Fruit fly (Drosophila melanogaster) whole organism, prepupa: Measurements from ENCODE around the gene Gnf1.

ENCODE experiments used
- Blimp-1 ChIP-seq: fragments of 200-800 bp; sonication (Bioruptor generic); optimal IDR thresholded peaks from 3 replicates; lab custom pipeline; 2017; ENCODE audit warnings: missing biosample characterization, missing genetic modification characterization, mild to moderate bottlenecking, moderate library complexity, missing genetic modification reagents
- CG10669 ChIP-seq: fragments of 200-800 bp; sonication (Bioruptor generic); optimal IDR thresholded peaks from 3 replicates; lab custom pipeline; 2018; ENCODE audit warnings: missing biosample characterization, mild to moderate bottlenecking, missing genetic modification characterization, moderate library complexity
- CG11902 ChIP-seq: fragments of 200-800 bp; sonication (Bioruptor generic); optimal IDR thresholded peaks from 3 replicates; lab custom pipeline; 2016; ENCODE audit warnings: missing biosample characterization, missing genetic modification characterization
- CG15336 ChIP-seq: fragments of 200-800 bp; sonication (Bioruptor generic); IDR thresholded peaks from 2 replicates; pipeline ENCODE4 v1.3.6; 2022; ENCODE audit warnings: missing biosample characterization, missing genetic modification characterization
- CG1621 ChIP-seq: fragments of 200-800 bp; sonication (Bioruptor generic); optimal IDR thresholded peaks from 3 replicates; lab custom pipeline; 2018; ENCODE audit warnings: missing biosample characterization, mild to moderate bottlenecking, missing genetic modification characterization
- CG16779 ChIP-seq: fragments of 200-800 bp; sonication (Bioruptor generic); optimal IDR thresholded peaks from 3 replicates; lab custom pipeline; 2017; ENCODE audit warnings: missing biosample characterization, mild to moderate bottlenecking, missing genetic modification characterization
- CG32006 ChIP-seq: fragments of 200-800 bp; sonication (Bioruptor generic); optimal IDR thresholded peaks from 3 replicates; lab custom pipeline; 2017; ENCODE audit warnings: missing biosample characterization, mild to moderate bottlenecking, missing genetic modification characterization
- CG3919 ChIP-seq: fragments of 200-800 bp; sonication (Bioruptor generic); optimal IDR thresholded peaks from 3 replicates; lab custom pipeline; 2016; ENCODE audit warnings: missing biosample characterization, missing genetic modification characterization
- CG6163 ChIP-seq: fragments of 200-800 bp; sonication (Bioruptor generic); IDR thresholded peaks from 3 replicates; pipeline ENCODE4 v1.3.6; 2022; ENCODE audit warnings: missing biosample characterization, missing genetic modification characterization
- CG7368 ChIP-seq: fragments of 200-800 bp; sonication (Bioruptor generic); optimal IDR thresholded peaks from 3 replicates; lab custom pipeline; 2016; ENCODE audit warnings: missing biosample characterization, missing genetic modification characterization
- CG8119 ChIP-seq: fragments of 200-800 bp; sonication (Bioruptor generic); IDR thresholded peaks from 3 replicates; pipeline ENCODE4 v1.3.6; 2022; ENCODE audit warnings: missing biosample characterization, missing genetic modification characterization
- CG8319 ChIP-seq: fragments of 200-800 bp; sonication (Bioruptor generic); optimal IDR thresholded peaks from 3 replicates; lab custom pipeline; 2016; ENCODE audit warnings: missing biosample characterization, missing genetic modification characterization
- Eip75B ChIP-seq: fragments of 200-800 bp; sonication (Bioruptor generic); optimal IDR thresholded peaks from 3 replicates; lab custom pipeline; 2016; ENCODE audit warnings: missing biosample characterization, missing genetic modification characterization
- Eip78C ChIP-seq: fragments of 200-800 bp; sonication (Bioruptor generic); peaks from one replicate; lab custom pipeline; 2016; ENCODE audit warnings: missing biosample characterization, missing genetic modification characterization
- Eip93F ChIP-seq: fragments of 200-800 bp; sonication (Bioruptor generic); optimal IDR thresholded peaks from 2 replicates; lab custom pipeline; 2016; ENCODE audit warnings: missing biosample characterization, mild to moderate bottlenecking, missing genetic modification characterization
- Ets96B ChIP-seq: fragments of 200-800 bp; optimal IDR thresholded peaks from 2 replicates; lab custom pipeline; 2019; ENCODE audit warnings: missing biosample characterization, mild to moderate bottlenecking, missing genetic modification characterization, moderate library complexity
- Gug ChIP-seq: fragments of 200-800 bp; sonication (Bioruptor generic); IDR thresholded peaks from 2 replicates; pipeline ENCODE4 v1.3.6; 2022; ENCODE audit warnings: missing biosample characterization, missing genetic modification characterization
- Hr39 ChIP-seq: fragments of 200-800 bp; sonication (Bioruptor generic); optimal IDR thresholded peaks from 2 replicates; lab custom pipeline; 2016; ENCODE audit warnings: missing biosample characterization, missing genetic modification characterization
- Hr4 ChIP-seq: fragments of 200-800 bp; sonication (Bioruptor generic); optimal IDR thresholded peaks from 3 replicates; lab custom pipeline; 2016; ENCODE audit warnings: missing biosample characterization, missing genetic modification characterization
- Sox14 ChIP-seq: fragments of 200-800 bp; sonication (Bioruptor generic); optimal IDR thresholded peaks from 3 replicates; lab custom pipeline; 2016; ENCODE audit warnings: missing biosample characterization, missing genetic modification characterization
- Sox15 ChIP-seq: fragments of 200-800 bp; sonication (Bioruptor generic); optimal IDR thresholded peaks from 3 replicates; lab custom pipeline; 2016; ENCODE audit warnings: missing biosample characterization, missing genetic modification characterization
- dac ChIP-seq: fragments of 200-800 bp; sonication (Bioruptor generic); optimal IDR thresholded peaks from 2 replicates; lab custom pipeline; 2017; ENCODE audit warnings: missing biosample characterization, mild to moderate bottlenecking, missing genetic modification characterization
- dsx ChIP-seq: fragments of 200-800 bp; optimal IDR thresholded peaks from 3 replicates; lab custom pipeline; 2019; ENCODE audit warnings: missing biosample characterization, mild to moderate bottlenecking, missing genetic modification characterization, moderate library complexity; ENCODE audit not compliant: poor library complexity, severe bottlenecking
- eg ChIP-seq: fragments of 200-800 bp; sonication (Bioruptor generic); IDR thresholded peaks from 3 replicates; pipeline ENCODE4 v1.3.6; 2022; ENCODE audit warnings: missing biosample characterization, missing genetic modification characterization
- fd59A ChIP-seq: fragments of 200-800 bp; sonication (Bioruptor generic); optimal IDR thresholded peaks from 2 replicates; lab custom pipeline; 2017; ENCODE audit warnings: missing biosample characterization, mild to moderate bottlenecking, missing genetic modification characterization, missing genetic modification reagents
- fkh ChIP-seq: fragments of 200-800 bp; sonication (Bioruptor generic); optimal IDR thresholded peaks from 3 replicates; lab custom pipeline; 2017; ENCODE audit warnings: missing biosample characterization, mild to moderate bottlenecking, missing genetic modification characterization, moderate library complexity
- net ChIP-seq: fragments of 200-800 bp; sonication (Bioruptor generic); optimal IDR thresholded peaks from 3 replicates; lab custom pipeline; 2016; ENCODE audit warnings: missing biosample characterization, missing genetic modification characterization
- spab ChIP-seq: fragments of 200-800 bp; sonication (Bioruptor generic); optimal IDR thresholded peaks from 2 replicates; lab custom pipeline; 2017; ENCODE audit warnings: missing biosample characterization, mild to moderate bottlenecking, missing genetic modification characterization, missing genetic modification reagents
- svp ChIP-seq: fragments of 200-800 bp; sonication (Bioruptor generic); peaks from one replicate; lab custom pipeline; 2016; ENCODE audit warnings: missing biosample characterization, missing genetic modification characterization
- topi ChIP-seq: fragments of 200-800 bp; sonication (Bioruptor generic); optimal IDR thresholded peaks from 3 replicates; lab custom pipeline; 2016; ENCODE audit warnings: missing biosample characterization, missing genetic modification characterization
- vri ChIP-seq: fragments of 200-800 bp; sonication (Bioruptor generic); optimal IDR thresholded peaks from 3 replicates; lab custom pipeline; 2016; ENCODE audit warnings: missing biosample characterization, mild to moderate bottlenecking, missing genetic modification characterization

Gnf1 gene

DNA sequence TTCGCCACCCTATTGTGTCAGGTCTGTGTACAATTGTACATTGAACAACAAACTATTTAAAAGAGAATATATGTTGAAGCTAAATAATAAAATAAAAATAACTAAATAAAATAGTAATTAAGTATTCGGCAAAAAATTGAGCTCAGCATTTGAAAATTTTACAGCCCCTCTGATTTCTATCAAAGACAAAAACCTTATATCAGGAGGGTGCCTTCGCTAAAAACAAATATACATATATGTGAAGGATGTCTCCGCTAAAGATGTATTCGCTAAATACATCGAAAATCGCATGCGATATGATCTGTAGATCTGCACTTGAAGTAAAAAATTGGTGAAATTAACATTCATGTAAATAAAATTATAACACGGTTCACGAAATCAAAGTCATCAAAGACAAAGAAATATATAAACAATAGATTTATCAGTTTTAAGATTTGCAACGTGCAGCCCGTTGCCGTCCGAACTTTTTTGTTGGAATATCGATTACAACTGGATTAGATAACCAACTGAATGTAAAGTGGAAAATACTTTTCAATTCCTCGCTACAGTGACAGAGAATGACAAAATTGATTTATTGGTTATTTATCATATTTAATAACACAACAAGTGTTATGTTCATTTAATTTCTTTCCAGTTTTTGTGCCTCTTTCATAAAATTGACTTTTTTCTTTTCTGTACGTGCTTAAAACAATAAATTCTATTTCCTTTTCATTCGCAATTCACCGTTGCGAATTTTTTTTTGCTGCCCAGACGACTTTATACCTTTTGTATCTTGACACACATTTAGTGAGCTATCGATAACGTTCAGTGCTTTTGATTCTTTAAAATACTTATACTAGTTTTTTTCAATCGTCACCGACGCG is at the start of gene Gnf1:
Gene Gnf1, plus strand, starts transcription at position 859 of the 863 bp plus-strand sequence.
- no peak for TF ChIP-seq fd59A (GFP tag; lab: Kevin White, UChicago)
- no peak for TF ChIP-seq CG11902
- TF ChIP-seq Ets96B (tag; lab: Kevin White, UChicago), result no peak
- TF ChIP-seq Eip93F (GFP tag; lab: Kevin White, UChicago), result peak; percentile 1
- TF ChIP-seq topi (GFP tag; lab: Kevin White, UChicago), result no peak
- TF ChIP-seq Sox14 (GFP tag; lab: Kevin White, UChicago), result peak; percentile 43
- no peak for TF ChIP-seq dsx (GFP tag; lab: Kevin White, UChicago)
- no peak for TF ChIP-seq CG3919 (GFP tag; lab: Kevin White, UChicago)
- TF ChIP-seq eg, result no peak
- no peak for TF ChIP-seq Sox15 (GFP tag; lab: Kevin White, UChicago)
- TF ChIP-seq vri (GFP tag; lab: Kevin White, UChicago), result peak; percentile 6
- no peak for TF ChIP-seq CG6163
- peak; percentile 64 for TF ChIP-seq Eip78C (GFP tag; lab: Kevin White, UChicago)
- TF ChIP-seq Hr39 (GFP tag; lab: Kevin White, UChicago), result no peak
- TF ChIP-seq CG8119 (GFP tag; lab: Robert Waterston, UW), result no peak
- peak; percentile 36 for TF ChIP-seq fkh
- peak; percentile 20 for TF ChIP-seq Hr4
- no peak for TF ChIP-seq Blimp-1 (GFP tag; lab: Kevin White, UChicago)
- TF ChIP-seq CG15336 (GFP tag; lab: Robert Waterston, UW), result no peak
- TF ChIP-seq CG32006 (GFP tag; lab: Kevin White, UChicago), result no peak
- no peak for TF ChIP-seq CG8319 (GFP tag; lab: Kevin White, UChicago)
- no peak for TF ChIP-seq dac (GFP tag; lab: Kevin White, UChicago)
- TF ChIP-seq Eip75B (GFP tag; lab: Kevin White, UChicago), result peak; percentile 19
- no peak for TF ChIP-seq CG7368 (GFP tag; lab: Kevin White, UChicago)
- TF ChIP-seq svp (GFP tag; lab: Kevin White, UChicago), result peak; percentile 69

DNA sequence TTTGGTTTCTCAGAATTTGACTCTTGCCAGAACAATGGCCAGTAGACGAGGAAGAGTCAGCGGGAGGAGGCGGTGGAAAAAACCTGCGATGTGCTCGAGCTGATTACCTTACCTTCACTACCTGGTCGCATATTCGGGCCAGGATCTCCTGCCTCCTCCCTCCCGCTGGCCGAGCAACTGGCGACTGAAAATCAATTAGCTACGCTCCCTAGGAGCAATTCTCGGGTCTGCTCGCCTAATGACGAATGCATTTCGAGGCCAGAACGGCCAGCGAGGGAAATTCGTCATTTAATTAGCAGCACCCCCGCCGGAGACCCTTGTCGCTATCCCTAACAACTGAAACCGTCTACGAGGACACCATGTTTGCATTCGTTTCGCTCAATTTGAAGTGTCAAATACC is 48.4 kb upstream of the Gnf1 start:
- TF ChIP-seq CG1621 (no peak), CG11902 (no peak), CG10669 (GFP tag; lab: Kevin White, UChicago) (no peak), svp (GFP tag; lab: Kevin White, UChicago) (peak; percentile 31), dac (GFP tag; lab: Kevin White, UChicago) (no peak)

DNA sequence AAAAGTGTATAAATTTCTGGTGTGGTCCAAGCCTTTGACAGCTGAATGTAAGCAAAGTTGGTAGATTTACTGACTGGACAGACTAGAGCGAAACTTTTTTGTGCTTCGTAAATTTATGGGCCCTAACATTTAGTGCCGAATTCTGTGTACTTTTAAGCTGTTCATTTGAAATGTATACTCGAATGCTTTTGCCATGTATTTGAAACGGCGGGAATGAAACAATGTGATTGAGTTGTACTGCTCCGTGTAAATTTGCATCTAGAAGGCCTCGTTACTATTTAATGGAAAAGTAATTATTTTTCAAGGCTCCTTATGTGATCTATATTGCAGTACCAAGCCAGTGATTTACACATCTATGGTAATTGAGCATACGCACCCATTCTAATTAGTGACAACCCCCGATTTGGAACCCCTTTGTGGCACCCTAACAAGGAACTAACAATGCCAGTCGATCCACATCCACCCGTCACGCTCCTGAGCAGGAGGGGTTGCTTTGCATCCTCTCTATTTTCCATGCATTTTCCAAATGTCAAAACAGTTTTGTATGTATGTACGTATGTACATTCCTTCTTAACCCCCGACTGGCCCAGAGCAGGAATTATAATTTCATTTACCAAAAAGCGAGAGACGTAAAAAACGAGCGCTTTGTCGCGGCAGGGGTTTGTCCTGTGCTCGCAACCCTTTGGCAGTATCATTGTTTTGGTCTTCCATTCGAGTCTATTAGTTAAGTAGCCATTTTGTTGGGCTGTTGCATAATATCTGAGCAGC is 47.7 kb upstream of the Gnf1 start:
- TF ChIP-seq net, result no peak
- TF ChIP-seq CG16779 (tag; lab: Kevin White, UChicago), result no peak
- TF ChIP-seq Gug (GFP tag; lab: Robert Waterston, UW), result no peak
- no peak for TF ChIP-seq CG3919 (GFP tag; lab: Kevin White, UChicago)
- no peak for TF ChIP-seq spab (GFP tag; lab: Kevin White, UChicago)
- TF ChIP-seq CG10669 (GFP tag; lab: Kevin White, UChicago), result no peak
- no peak for TF ChIP-seq svp (GFP tag; lab: Kevin White, UChicago)
- TF ChIP-seq CG1621, result no peak

DNA sequence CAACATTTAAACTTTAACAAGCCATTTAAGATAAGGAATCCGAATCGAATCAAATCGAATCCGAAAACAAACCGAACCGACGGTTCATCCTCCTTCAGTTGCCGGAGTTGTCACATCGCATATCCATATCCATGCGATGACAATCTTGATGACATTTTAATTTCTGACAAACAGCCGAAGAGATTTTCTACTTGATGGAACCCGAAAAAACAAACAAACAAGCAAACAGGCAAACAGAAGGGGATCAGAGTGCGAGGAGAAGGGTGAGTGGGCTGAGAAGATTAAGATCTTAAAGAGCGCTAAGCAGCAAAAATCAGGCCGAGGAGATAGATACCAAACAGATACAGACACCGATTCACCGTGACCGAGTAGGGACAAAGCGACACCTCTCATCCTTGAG is 45.3 kb upstream of the Gnf1 start:
- no peak for TF ChIP-seq CG3919 (GFP tag; lab: Kevin White, UChicago)
- TF ChIP-seq fkh, result peak; percentile 59
